Worm (Caenorhabditis elegans) whole organism, young adult: ENCODE measurements around the gene K03A11.6.
A peak's percentile ranks its signal among the peaks of the same experiment; 100 is the strongest.

Source experiments
- C06A6.2 ChIP-seq: fragments of 200-800 bp; sonication (Bioruptor generic); conservative IDR thresholded peaks from 2 replicates; pipeline ENCODE4 v1.3.6; 2022; ENCODE audit warnings: missing genetic modification characterization, missing compliant biosample characterization
- C17E4.6 ChIP-seq: fragments of 200-800 bp; sonication (Bioruptor generic); IDR thresholded peaks from 2 replicates; pipeline ENCODE4 v1.3.6; 2022; ENCODE audit warnings: missing genetic modification reagents, missing genetic modification characterization, missing compliant biosample characterization
- F10E7.11 ChIP-seq: sonication (generic microtip); optimal IDR thresholded peaks from 2 replicates; lab custom pipeline; 2017; ENCODE audit warnings: mild to moderate bottlenecking, missing genetic modification characterization, moderate library complexity, missing compliant biosample characterization
- F33H1.4 ChIP-seq: fragments of 200-800 bp; sonication (Bioruptor generic); IDR thresholded peaks from 2 replicates; pipeline ENCODE4 v1.3.6; 2022; ENCODE audit warnings: missing genetic modification reagents, missing genetic modification characterization, missing compliant biosample characterization
- F39B2.1 ChIP-seq: fragments of 200-800 bp; sonication (Bioruptor generic); IDR thresholded peaks from 2 replicates; pipeline ENCODE4 v1.3.6; 2022; ENCODE audit warnings: missing genetic modification reagents, missing genetic modification characterization, missing compliant biosample characterization
- F49E8.2 ChIP-seq: sonication (generic microtip); optimal IDR thresholded peaks from 3 replicates; lab custom pipeline; 2017; ENCODE audit warnings: missing genetic modification characterization, mild to moderate bottlenecking, missing compliant biosample characterization, antibody characterized with exemption, moderate library complexity; ENCODE audit not compliant: insufficient read depth
- F57A8.1 ChIP-seq: fragments of 200-800 bp; sonication (Bioruptor generic); optimal IDR thresholded peaks from 2 replicates; lab custom pipeline; 2018; ENCODE audit warnings: mild to moderate bottlenecking, missing genetic modification characterization, moderate library complexity, missing compliant biosample characterization
- K12H6.12 ChIP-seq: fragments of 200-800 bp; sonication (Bioruptor generic); optimal IDR thresholded peaks from 2 replicates; lab custom pipeline; 2018; ENCODE audit warnings: mild to moderate bottlenecking, missing genetic modification characterization, missing compliant biosample characterization
- T07F8.4 ChIP-seq: sonication (generic microtip); optimal IDR thresholded peaks from 2 replicates; lab custom pipeline; 2016; ENCODE audit warnings: mild to moderate bottlenecking, missing genetic modification characterization, moderate library complexity, missing compliant biosample characterization
- Y56A3A.18 ChIP-seq: fragments of 200-800 bp; sonication (Bioruptor generic); IDR thresholded peaks from 2 replicates; pipeline ENCODE4 v1.3.6; 2022; ENCODE audit warnings: missing genetic modification reagents, missing genetic modification characterization, missing compliant biosample characterization
- ZK185.1 ChIP-seq: sonication (generic microtip); optimal IDR thresholded peaks from 2 replicates; lab custom pipeline; 2016; ENCODE audit warnings: mild to moderate bottlenecking, missing genetic modification characterization, missing compliant biosample characterization; ENCODE audit not compliant: poor library complexity, severe bottlenecking
- akir-1 ChIP-seq: fragments of 200-800 bp; sonication (Bioruptor generic); optimal IDR thresholded peaks from 2 replicates; lab custom pipeline; 2018; ENCODE audit warnings: mild to moderate bottlenecking, missing genetic modification characterization, moderate library complexity, missing compliant biosample characterization
- atf-7 ChIP-seq: sonication (generic microtip); optimal IDR thresholded peaks from 2 replicates; lab custom pipeline; 2017; ENCODE audit warnings: mild to moderate bottlenecking, missing genetic modification characterization, missing compliant biosample characterization
- attf-5 ChIP-seq: fragments of 200-800 bp; sonication (Bioruptor generic); optimal IDR thresholded peaks from 2 replicates; lab custom pipeline; 2018; ENCODE audit warnings: mild to moderate bottlenecking, missing genetic modification characterization, missing compliant biosample characterization
- cebp-1 ChIP-seq, 2 experiments: fragments of 200-800 bp in 1 of 2; sonication (Bioruptor generic) in 1 of 2; sonication (generic microtip) in 1 of 2; IDR thresholded peaks in 1 of 2; optimal IDR thresholded peaks in 1 of 2; 2 replicates each; pipeline versions ENCODE4 v1.3.6 to Lab custom; 2017 to 2022; ENCODE audit warnings: missing compliant biosample characterization in 2 of 2, missing genetic modification characterization in 2 of 2, mild to moderate bottlenecking in 1 of 2, missing genetic modification reagents in 1 of 2, moderate library complexity in 1 of 2
- ceh-27 ChIP-seq: fragments of 200-800 bp; sonication (Bioruptor generic); optimal IDR thresholded peaks from 2 replicates; lab custom pipeline; 2018; ENCODE audit warnings: mild to moderate bottlenecking, missing genetic modification characterization, moderate library complexity, missing compliant biosample characterization
- ceh-40 ChIP-seq: fragments of 200-800 bp; sonication (Bioruptor generic); IDR thresholded peaks from 2 replicates; pipeline ENCODE4 v1.3.6; 2022; ENCODE audit warnings: missing genetic modification characterization, missing compliant biosample characterization
- ceh-79 ChIP-seq: sonication (generic microtip); optimal IDR thresholded peaks from 2 replicates; lab custom pipeline; 2017; ENCODE audit warnings: mild to moderate bottlenecking, missing genetic modification characterization, missing compliant biosample characterization
- chd-7 ChIP-seq: sonication (generic microtip); optimal IDR thresholded peaks from 2 replicates; lab custom pipeline; 2016; ENCODE audit warnings: mild to moderate bottlenecking, missing genetic modification characterization, moderate library complexity, missing compliant biosample characterization
- dox-1 ChIP-seq: fragments of 200-800 bp; sonication (Bioruptor generic); IDR thresholded peaks from 2 replicates; pipeline ENCODE4 v1.3.6; 2022; ENCODE audit warnings: missing genetic modification reagents, missing genetic modification characterization, missing compliant biosample characterization
- efl-1 ChIP-seq: fragments of 150-350 bp; optimal IDR thresholded peaks from 2 replicates; lab custom pipeline; 2014; ENCODE audit warnings: missing biosample characterization, missing genetic modification reagents, missing genetic modification characterization
- hrde-1 ChIP-seq: sonication (generic microtip); optimal IDR thresholded peaks from 2 replicates; lab custom pipeline; 2016; ENCODE audit warnings: missing genetic modification characterization, mild to moderate bottlenecking, missing compliant biosample characterization, moderate library complexity, missing genotype, missing genetic modification reagents, borderline replicate concordance
- hsf-1 ChIP-seq: fragments of 200-800 bp; sonication (Bioruptor generic); IDR thresholded peaks from 2 replicates; pipeline ENCODE4 v1.3.6; 2022; ENCODE audit warnings: missing genetic modification reagents, missing genetic modification characterization, missing compliant biosample characterization
- let-607 ChIP-seq, 2 experiments: fragments of 200-800 bp in 1 of 2; sonication (Bioruptor generic) in 1 of 2; sonication (generic microtip) in 1 of 2; optimal IDR thresholded peaks; 2 replicates each; lab custom pipeline; 2016 to 2018; ENCODE audit warnings: mild to moderate bottlenecking in 2 of 2, missing compliant biosample characterization in 2 of 2, missing genetic modification characterization in 2 of 2, moderate library complexity in 2 of 2, missing genotype in 1 of 2
- lin-35 ChIP-seq, 3 experiments: fragments of 150-350 bp in 2 of 3; sonication (generic microtip) in 1 of 3; optimal IDR thresholded peaks; 2 replicates each; lab custom pipeline; 2014 to 2018; ENCODE audit warnings: missing biosample characterization in 3 of 3, missing genetic modification characterization in 3 of 3, missing genetic modification reagents in 3 of 3
- lsy-27 ChIP-seq: sonication (generic microtip); optimal IDR thresholded peaks from 2 replicates; lab custom pipeline; 2017; ENCODE audit warnings: missing genetic modification characterization, mild to moderate bottlenecking, missing compliant biosample characterization, antibody characterized with exemption, missing genotype, borderline replicate concordance; ENCODE audit not compliant: insufficient read depth
- madf-10 ChIP-seq: sonication (generic microtip); optimal IDR thresholded peaks from 2 replicates; lab custom pipeline; 2016; ENCODE audit warnings: mild to moderate bottlenecking, missing genetic modification characterization, missing compliant biosample characterization
- madf-8 ChIP-seq: fragments of 200-800 bp; sonication (Bioruptor generic); conservative IDR thresholded peaks from 2 replicates; pipeline ENCODE4 v1.3.6; 2022; ENCODE audit warnings: missing genetic modification reagents, missing genetic modification characterization, missing compliant biosample characterization
- mcd-1 ChIP-seq: fragments of 200-800 bp; sonication (Bioruptor generic); IDR thresholded peaks from 2 replicates; pipeline ENCODE4 v1.3.6; 2022; ENCODE audit warnings: missing genetic modification reagents, missing genetic modification characterization, missing compliant biosample characterization
- mes-4 ChIP-seq: sonication (generic microtip); optimal IDR thresholded peaks from 2 replicates; lab custom pipeline; 2016; ENCODE audit warnings: missing genotype, missing genetic modification characterization, missing compliant biosample characterization
- nfya-2 ChIP-seq: fragments of 200-800 bp; sonication (Bioruptor generic); IDR thresholded peaks from 2 replicates; pipeline ENCODE4 v1.3.6; 2022; ENCODE audit warnings: missing genetic modification reagents, missing genetic modification characterization, missing compliant biosample characterization
- nhr-27 ChIP-seq: fragments of 200-800 bp; sonication (Bioruptor generic); optimal IDR thresholded peaks from 2 replicates; lab custom pipeline; 2018; ENCODE audit warnings: mild to moderate bottlenecking, missing genetic modification characterization, moderate library complexity, missing compliant biosample characterization
- nhr-80 ChIP-seq: sonication (generic microtip); optimal IDR thresholded peaks from 2 replicates; lab custom pipeline; 2016; ENCODE audit warnings: missing genetic modification characterization, missing compliant biosample characterization
- rcor-1 ChIP-seq: fragments of 200-800 bp; sonication (Bioruptor generic); IDR thresholded peaks from 2 replicates; pipeline ENCODE4 v1.3.6; 2022; ENCODE audit warnings: missing genetic modification reagents, missing genetic modification characterization, missing compliant biosample characterization
- rec-8 ChIP-seq, 2 experiments: sonication (generic microtip); optimal IDR thresholded peaks; 2 replicates each; lab custom pipeline; 2016; ENCODE audit warnings: mild to moderate bottlenecking in 2 of 2, missing genetic modification characterization in 2 of 2, missing genetic modification reagents in 2 of 2, missing genotype in 2 of 2, missing biosample characterization in 1 of 2, missing compliant biosample characterization in 1 of 2, moderate library complexity in 1 of 2
- repo-1 ChIP-seq: sonication (generic microtip); optimal IDR thresholded peaks from 2 replicates; lab custom pipeline; 2017; ENCODE audit warnings: mild to moderate bottlenecking, missing genetic modification characterization, missing compliant biosample characterization
- snpc-1.1 ChIP-seq: sonication (generic microtip); optimal IDR thresholded peaks from 2 replicates; lab custom pipeline; 2017; ENCODE audit warnings: missing genetic modification characterization, mild to moderate bottlenecking, missing compliant biosample characterization, antibody characterized with exemption, moderate library complexity, missing genotype, missing genetic modification reagents; ENCODE audit not compliant: insufficient read depth
- tbx-9 ChIP-seq: sonication (generic microtip); optimal IDR thresholded peaks from 2 replicates; lab custom pipeline; 2016; ENCODE audit warnings: borderline replicate concordance, missing genetic modification characterization, inconsistent platforms, missing compliant biosample characterization
- tlf-1 ChIP-seq: fragments of 200-800 bp; sonication (Bioruptor generic); optimal IDR thresholded peaks from 2 replicates; lab custom pipeline; 2018; ENCODE audit warnings: mild to moderate bottlenecking, missing genetic modification characterization, missing compliant biosample characterization
- unc-130 ChIP-seq: sonication (generic microtip); optimal IDR thresholded peaks from 2 replicates; lab custom pipeline; 2016; ENCODE audit warnings: missing genetic modification reagents, missing genetic modification characterization, missing compliant biosample characterization
- unc-62 ChIP-seq: fragments of 150-350 bp; optimal IDR thresholded peaks from 2 replicates; lab custom pipeline; 2014; ENCODE audit warnings: missing biosample characterization, missing genetic modification reagents, missing genetic modification characterization
- xnd-1 ChIP-seq: sonication (generic microtip); optimal IDR thresholded peaks from 2 replicates; lab custom pipeline; 2016; ENCODE audit warnings: missing genotype, missing genetic modification reagents, missing genetic modification characterization, missing compliant biosample characterization
- ztf-18 ChIP-seq: sonication (generic microtip); optimal IDR thresholded peaks from 2 replicates; lab custom pipeline; 2016; ENCODE audit warnings: missing genotype, mild to moderate bottlenecking, missing genetic modification characterization, missing compliant biosample characterization
- ztf-22 ChIP-seq: fragments of 200-800 bp; sonication (Bioruptor generic); optimal IDR thresholded peaks from 2 replicates; lab custom pipeline; 2018; ENCODE audit warnings: mild to moderate bottlenecking, missing genetic modification characterization, moderate library complexity, missing compliant biosample characterization
- ztf-26 ChIP-seq: sonication (generic microtip); optimal IDR thresholded peaks from 2 replicates; lab custom pipeline; 2017; ENCODE audit warnings: missing genetic modification characterization, missing compliant biosample characterization
- ztf-3 ChIP-seq: fragments of 200-800 bp; sonication (Bioruptor generic); optimal IDR thresholded peaks from 2 replicates; lab custom pipeline; 2018; ENCODE audit warnings: mild to moderate bottlenecking, missing genetic modification characterization, missing compliant biosample characterization
- ztf-6 ChIP-seq: fragments of 200-800 bp; sonication (Bioruptor generic); IDR thresholded peaks from 2 replicates; pipeline ENCODE4 v1.3.6; 2022; ENCODE audit warnings: missing genetic modification reagents, missing genetic modification characterization, missing compliant biosample characterization

The K03A11.6 gene

DNA sequence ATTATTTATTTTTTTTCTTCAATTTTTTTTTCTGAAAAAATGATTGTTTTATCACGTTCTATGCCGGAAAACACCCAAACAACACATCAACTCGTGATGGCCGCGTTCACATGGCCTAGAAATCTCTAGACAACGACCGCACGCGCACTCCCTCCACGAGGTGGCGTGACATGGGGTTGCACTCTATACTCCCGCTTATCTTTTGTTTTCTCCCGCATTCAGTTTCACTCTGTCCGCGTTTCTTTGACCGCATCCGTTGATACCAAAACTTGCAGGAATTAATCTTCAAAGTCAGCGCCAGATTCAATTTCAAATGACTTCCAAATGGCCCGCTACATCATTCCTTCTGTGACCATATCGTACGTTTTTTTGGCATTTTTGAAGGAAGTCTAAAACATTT is 49.3 kb downstream of the K03A11.6 start, which contains the start of gene F17H10.1:
Gene F17H10.1 (plus strand): TSS at position 276 of the 400 bp plus-strand sequence.
- TF ChIP-seq let-607 (tag; optimal IDR thresholded peaks at IDR 0.05; lab: Kevin White, UChicago), result peak in 1 of 2 experiments; percentile 76
- TF ChIP-seq mcd-1 (GFP tag; lab: Robert Waterston, UW), result peak; percentile 61
- TF ChIP-seq atf-7 (tag; lab: Kevin White, UChicago), result peak; percentile 85
- TF ChIP-seq lin-35 (GFP tag; optimal IDR thresholded peaks at IDR 0.05; lab: Kevin White, UChicago), result no peak
- TF ChIP-seq ztf-22 (GFP tag; lab: Kevin White, UChicago), result peak; percentile 68
- no peak for TF ChIP-seq Y56A3A.18 (GFP tag; lab: Robert Waterston, UW)
- no peak for TF ChIP-seq F33H1.4
- TF ChIP-seq ceh-40 (GFP tag; lab: Robert Waterston, UW), result 0 out of 2 replicates have a peak, but pooled peaks have one; percentile 59
- TF ChIP-seq unc-130 (GFP tag; lab: Kevin White, UChicago), result no peak
- TF ChIP-seq T07F8.4 (tag; lab: Kevin White, UChicago), result no peak
- no peak for TF ChIP-seq nhr-27
- no peak for TF ChIP-seq mes-4 (tag; lab: Kevin White, UChicago)
- no peak for TF ChIP-seq hrde-1
- TF ChIP-seq ztf-3 (GFP tag; lab: Kevin White, UChicago), result peak; percentile 43
- TF ChIP-seq ztf-26, result peak; percentile 91
- TF ChIP-seq attf-5, result peak; percentile 31
- TF ChIP-seq rec-8 (tag; optimal IDR thresholded peaks at IDR 0.05; lab: Kevin White, UChicago), result no peak
- 0 out of 2 replicates have a peak, but pooled peaks have one; percentile 21 for TF ChIP-seq ztf-6 (GFP tag; lab: Robert Waterston, UW)
- no peak for TF ChIP-seq efl-1 (GFP tag; lab: Kevin White, UChicago)
- TF ChIP-seq repo-1 (tag; lab: Kevin White, UChicago), result peak; percentile 66
- no peak for TF ChIP-seq F57A8.1
- TF ChIP-seq ZK185.1 (tag; lab: Kevin White, UChicago), result peak; percentile 54
- TF ChIP-seq nhr-80 (tag; lab: Kevin White, UChicago), result peak; percentile 88
- TF ChIP-seq lsy-27 (tag; lab: Kevin White, UChicago), result no peak
- peak; percentile 84 for TF ChIP-seq tlf-1 (GFP tag; lab: Kevin White, UChicago)
- TF ChIP-seq ztf-18, result peak; percentile 40
- no peak for TF ChIP-seq ceh-79 (tag; lab: Kevin White, UChicago)
- TF ChIP-seq hsf-1 (GFP tag; lab: Robert Waterston, UW), result peak; percentile 90
- peak; percentile 78 for TF ChIP-seq chd-7 (tag; lab: Kevin White, UChicago)
- no peak for TF ChIP-seq akir-1
- TF ChIP-seq F10E7.11 (tag; lab: Kevin White, UChicago), result no peak
- peak; percentile 68 for TF ChIP-seq madf-10 (tag; lab: Kevin White, UChicago)
- peak; percentile 75 for TF ChIP-seq dox-1
- TF ChIP-seq madf-8, result no peak
- no peak for TF ChIP-seq F39B2.1
- TF ChIP-seq ceh-27 (GFP tag; lab: Kevin White, UChicago), result peak; percentile 68
- no peak for TF ChIP-seq nfya-2
- no peak for TF ChIP-seq unc-62 (GFP tag; lab: Kevin White, UChicago)
- TF ChIP-seq C06A6.2 (GFP tag; lab: Robert Waterston, UW), result peak; percentile 68
- no peak for TF ChIP-seq snpc-1.1
- TF ChIP-seq cebp-1 (GFP tag; IDR thresholded peaks at IDR 0.05; lab: Robert Waterston, UW), result 0 out of 2 replicates have a peak, but pooled peaks have one; percentile 44
- peak; percentile 82 for TF ChIP-seq cebp-1 (tag; optimal IDR thresholded peaks at IDR 0.05; lab: Kevin White, UChicago)
- TF ChIP-seq K12H6.12 (tag; lab: Kevin White, UChicago), result peak; percentile 63
- no peak for TF ChIP-seq C17E4.6
- TF ChIP-seq tbx-9 (tag; lab: Kevin White, UChicago), result no peak
- no peak for TF ChIP-seq xnd-1 (tag; lab: Kevin White, UChicago)
- peak; percentile 51 for TF ChIP-seq rcor-1 (GFP tag; lab: Robert Waterston, UW)
- no peak for TF ChIP-seq F49E8.2 (tag; lab: Kevin White, UChicago)
